Worm (Caenorhabditis elegans) whole organism, L4 larva: ENCODE measurements around the gene lias-1.

Experiments used
- F26F4.8 ChIP-seq: fragments of 200-800 bp; sonication (Bioruptor generic); conservative IDR thresholded peaks from 2 replicates; pipeline ENCODE4 v1.3.6; 2022; ENCODE audit warnings: missing genetic modification characterization, missing compliant biosample characterization
- F49E8.2 ChIP-seq: sonication (generic microtip); optimal IDR thresholded peaks from 2 replicates; lab custom pipeline; 2016; ENCODE audit warnings: missing compliant biosample characterization, mild to moderate bottlenecking, missing genetic modification characterization, borderline replicate concordance
- T20F7.1 ChIP-seq: fragments of 200-800 bp; sonication (Bioruptor generic); optimal IDR thresholded peaks from 2 replicates; lab custom pipeline; 2018; ENCODE audit warnings: mild to moderate bottlenecking, missing genetic modification characterization, missing compliant biosample characterization
- T26A8.4 ChIP-seq: fragments of 200-800 bp; sonication (Bioruptor generic); IDR thresholded peaks from 2 replicates; pipeline ENCODE4 v1.3.6; 2022; ENCODE audit warnings: missing genetic modification characterization, missing compliant biosample characterization
- Y48G9A.11 ChIP-seq: fragments of 200-800 bp; sonication (Bioruptor generic); IDR thresholded peaks from 2 replicates; pipeline ENCODE4 v1.3.6; 2022; ENCODE audit warnings: missing genetic modification reagents, missing genetic modification characterization, missing compliant biosample characterization
- aha-1 ChIP-seq: fragments of 150-350 bp; peaks from one replicate; lab custom pipeline; 2014; ENCODE audit warnings: missing biosample characterization, missing genetic modification characterization
- aly-2 ChIP-seq: sonication (generic microtip); optimal IDR thresholded peaks from 2 replicates; lab custom pipeline; 2018; ENCODE audit warnings: missing biosample characterization, missing genetic modification characterization
- arid-1 ChIP-seq: fragments of 200-800 bp; sonication (Bioruptor generic); conservative IDR thresholded peaks from 2 replicates; pipeline ENCODE4 v1.3.6; 2022; ENCODE audit warnings: missing genetic modification reagents, missing genetic modification characterization, missing compliant biosample characterization
- attf-4 ChIP-seq: sonication (generic microtip); optimal IDR thresholded peaks from 3 replicates; lab custom pipeline; 2017; ENCODE audit warnings: missing biosample characterization, missing genetic modification characterization
- ceh-44 ChIP-seq: fragments of 200-800 bp; sonication (Bioruptor generic); IDR thresholded peaks from 2 replicates; pipeline ENCODE4 v1.3.6; 2022; ENCODE audit warnings: missing genetic modification reagents, missing genetic modification characterization, missing compliant biosample characterization
- daf-12 ChIP-seq: fragments of 150-350 bp; optimal IDR thresholded peaks from 2 replicates; lab custom pipeline; 2014; ENCODE audit warnings: missing biosample characterization, missing genetic modification reagents, missing genetic modification characterization
- daf-16 ChIP-seq, 3 experiments: sonication (generic microtip); optimal IDR thresholded peaks; 2 replicates each; lab custom pipeline; 2016 to 2017; ENCODE audit warnings: missing genetic modification characterization in 3 of 3, missing genetic modification reagents in 3 of 3, mild to moderate bottlenecking in 2 of 3, missing compliant biosample characterization in 2 of 3, missing biosample characterization in 1 of 3, moderate library complexity in 1 of 3
- dmd-8 ChIP-seq: fragments of 200-800 bp; sonication (Bioruptor generic); IDR thresholded peaks from 2 replicates; pipeline ENCODE4 v1.3.6; 2022; ENCODE audit warnings: missing genetic modification characterization, missing compliant biosample characterization
- dmd-9 ChIP-seq: fragments of 200-800 bp; sonication (Bioruptor generic); IDR thresholded peaks from 2 replicates; pipeline ENCODE4 v1.3.6; 2022; ENCODE audit warnings: missing genetic modification reagents, missing genetic modification characterization, missing compliant biosample characterization
- duxl-1 ChIP-seq: sonication (generic microtip); optimal IDR thresholded peaks from 2 replicates; lab custom pipeline; 2016; ENCODE audit warnings: mild to moderate bottlenecking, missing genetic modification characterization, moderate library complexity, missing compliant biosample characterization; ENCODE audit not compliant: poor library complexity
- dve-1 ChIP-seq: sonication (generic microtip); optimal IDR thresholded peaks from 2 replicates; lab custom pipeline; 2017; ENCODE audit warnings: antibody characterized with exemption, mild to moderate bottlenecking, missing genetic modification characterization, missing compliant biosample characterization; ENCODE audit not compliant: insufficient read depth
- egl-43 ChIP-seq: fragments of 200-800 bp; sonication (Bioruptor generic); IDR thresholded peaks from 2 replicates; pipeline ENCODE4 v1.3.6; 2022; ENCODE audit warnings: missing genetic modification reagents, missing genetic modification characterization, missing compliant biosample characterization
- fkh-10 ChIP-seq: fragments of 150-350 bp; optimal IDR thresholded peaks from 2 replicates; lab custom pipeline; 2014; ENCODE audit warnings: missing biosample characterization, missing genetic modification reagents, missing genetic modification characterization
- hlh-30 ChIP-seq: sonication (generic microtip); optimal IDR thresholded peaks from 2 replicates; lab custom pipeline; 2017; ENCODE audit warnings: antibody characterized with exemption, mild to moderate bottlenecking, missing genetic modification characterization, missing compliant biosample characterization; ENCODE audit not compliant: insufficient read depth
- jun-1 ChIP-seq: fragments of 150-350 bp; optimal IDR thresholded peaks from 2 replicates; lab custom pipeline; 2014; ENCODE audit warnings: missing biosample characterization, missing genetic modification reagents, missing genetic modification characterization
- lin-13 ChIP-seq: fragments of 150-350 bp; optimal IDR thresholded peaks from 2 replicates; lab custom pipeline; 2014; ENCODE audit warnings: missing biosample characterization, missing genetic modification reagents, missing genetic modification characterization
- lin-15B ChIP-seq: fragments of 150-350 bp; sonication (generic microtip); optimal IDR thresholded peaks from 3 replicates; lab custom pipeline; 2014; ENCODE audit warnings: missing biosample characterization, missing genetic modification characterization
- lin-38 ChIP-seq: fragments of 200-800 bp; sonication (Bioruptor generic); IDR thresholded peaks from 2 replicates; pipeline ENCODE4 v1.3.6; 2022; ENCODE audit warnings: missing genetic modification reagents, missing genetic modification characterization, missing compliant biosample characterization
- lin-39 ChIP-seq: fragments of 150-350 bp; optimal IDR thresholded peaks from 2 replicates; lab custom pipeline; 2014; ENCODE audit warnings: missing biosample characterization, missing genetic modification reagents, missing genetic modification characterization
- lsy-2 ChIP-seq, 2 experiments: fragments of 150-350 bp in 1 of 2; sonication (generic microtip) in 1 of 2; optimal IDR thresholded peaks; 2 replicates each; lab custom pipeline; 2014 to 2017; ENCODE audit warnings: missing biosample characterization in 2 of 2, missing genetic modification characterization in 2 of 2
- madf-5 ChIP-seq, 2 experiments: fragments of 200-800 bp; sonication (Bioruptor generic); IDR thresholded peaks; 2 replicates each; pipeline ENCODE4 v1.3.6; 2022; ENCODE audit warnings: missing compliant biosample characterization in 2 of 2, missing genetic modification characterization in 2 of 2
- mes-2 ChIP-seq: sonication (generic microtip); optimal IDR thresholded peaks from 2 replicates; lab custom pipeline; 2016; ENCODE audit warnings: missing genotype, mild to moderate bottlenecking, missing genetic modification characterization, missing compliant biosample characterization; ENCODE audit not compliant: poor library complexity, severe bottlenecking
- nhr-10 ChIP-seq: fragments of 150-350 bp; optimal IDR thresholded peaks from 2 replicates; lab custom pipeline; 2014; ENCODE audit warnings: missing biosample characterization, missing genetic modification characterization
- nhr-102 ChIP-seq: sonication (generic microtip); optimal IDR thresholded peaks from 2 replicates; lab custom pipeline; 2016; ENCODE audit warnings: mild to moderate bottlenecking, missing genetic modification characterization, moderate library complexity, missing compliant biosample characterization
- nhr-11 ChIP-seq: fragments of 150-350 bp; optimal IDR thresholded peaks from 2 replicates; lab custom pipeline; 2014; ENCODE audit warnings: missing biosample characterization, missing genetic modification characterization
- nhr-111 ChIP-seq: fragments of 200-800 bp; sonication (Bioruptor generic); optimal IDR thresholded peaks from 2 replicates; lab custom pipeline; 2018; ENCODE audit warnings: mild to moderate bottlenecking, missing genetic modification characterization, missing compliant biosample characterization
- nhr-25 ChIP-seq: sonication (generic microtip); optimal IDR thresholded peaks from 2 replicates; lab custom pipeline; 2017; ENCODE audit warnings: missing genetic modification characterization, mild to moderate bottlenecking, missing compliant biosample characterization, antibody characterized with exemption, moderate library complexity, borderline replicate concordance; ENCODE audit not compliant: insufficient read depth
- nhr-28 ChIP-seq: fragments of 150-350 bp; optimal IDR thresholded peaks from 2 replicates; lab custom pipeline; 2014; ENCODE audit warnings: missing biosample characterization, missing genetic modification characterization
- nhr-41 ChIP-seq: fragments of 200-800 bp; sonication (Bioruptor generic); IDR thresholded peaks from 2 replicates; pipeline ENCODE4 v1.3.6; 2022; ENCODE audit warnings: missing genetic modification reagents, missing genetic modification characterization, missing compliant biosample characterization
- nhr-42 ChIP-seq: fragments of 200-800 bp; sonication (Bioruptor generic); IDR thresholded peaks from 2 replicates; pipeline ENCODE4 v1.3.6; 2022; ENCODE audit warnings: missing genetic modification characterization, missing compliant biosample characterization
- nhr-48 ChIP-seq: sonication (generic microtip); optimal IDR thresholded peaks from 2 replicates; lab custom pipeline; 2016; ENCODE audit warnings: mild to moderate bottlenecking, missing genetic modification characterization, missing compliant biosample characterization
- nhr-76 ChIP-seq: fragments of 150-350 bp; optimal IDR thresholded peaks from 2 replicates; lab custom pipeline; 2014; ENCODE audit warnings: missing biosample characterization, missing genetic modification characterization
- pha-4 ChIP-seq, 2 experiments: fragments of 150-350 bp in 1 of 2; fragments of 200-800 bp in 1 of 2; sonication (Bioruptor generic) in 1 of 2; IDR thresholded peaks in 1 of 2; optimal IDR thresholded peaks in 1 of 2; 2 replicates each; pipeline versions ENCODE4 v1.3.6 to Lab custom; 2014 to 2022; ENCODE audit warnings: missing genetic modification characterization in 2 of 2, missing genetic modification reagents in 2 of 2, missing biosample characterization in 1 of 2, missing compliant biosample characterization in 1 of 2
- php-3 ChIP-seq: fragments of 200-800 bp; sonication (Bioruptor generic); IDR thresholded peaks from 2 replicates; pipeline ENCODE4 v1.3.6; 2022; ENCODE audit warnings: missing genetic modification reagents, missing genetic modification characterization, missing compliant biosample characterization
- pqm-1 ChIP-seq: sonication (generic microtip); optimal IDR thresholded peaks from 2 replicates; lab custom pipeline; 2017; ENCODE audit warnings: missing biosample characterization, missing genetic modification characterization
- saeg-2 ChIP-seq: fragments of 200-800 bp; sonication (Bioruptor generic); IDR thresholded peaks from 2 replicates; pipeline ENCODE4 v1.3.6; 2022; ENCODE audit warnings: missing genetic modification reagents, missing genetic modification characterization, missing compliant biosample characterization
- set-16 ChIP-seq: fragments of 200-800 bp; sonication (Bioruptor generic); IDR thresholded peaks from 2 replicates; pipeline ENCODE4 v1.3.6; 2022; ENCODE audit warnings: missing genetic modification reagents, missing genetic modification characterization, missing compliant biosample characterization
- skn-1 ChIP-seq: fragments of 150-350 bp; optimal IDR thresholded peaks from 2 replicates; lab custom pipeline; 2014; ENCODE audit warnings: missing biosample characterization, missing genetic modification characterization
- snpc-1.2 ChIP-seq: fragments of 200-800 bp; sonication (Bioruptor generic); IDR thresholded peaks from 2 replicates; pipeline ENCODE4 v1.3.6; 2022; ENCODE audit warnings: missing genetic modification reagents, missing genetic modification characterization, missing compliant biosample characterization
- spr-3 ChIP-seq: fragments of 200-800 bp; sonication (Bioruptor generic); optimal IDR thresholded peaks from 2 replicates; lab custom pipeline; 2018; ENCODE audit warnings: mild to moderate bottlenecking, missing genetic modification characterization, missing compliant biosample characterization
- unc-39 ChIP-seq: sonication (generic microtip); optimal IDR thresholded peaks from 2 replicates; lab custom pipeline; 2017; ENCODE audit warnings: missing biosample characterization, missing genetic modification characterization
- ztf-11 ChIP-seq: fragments of 150-350 bp; optimal IDR thresholded peaks from 2 replicates; lab custom pipeline; 2014; ENCODE audit warnings: missing biosample characterization, missing genetic modification characterization
- ztf-7 ChIP-seq: fragments of 150-350 bp; optimal IDR thresholded peaks from 2 replicates; lab custom pipeline; 2014; ENCODE audit warnings: missing biosample characterization, missing genetic modification characterization

The lias-1 gene

DNA sequence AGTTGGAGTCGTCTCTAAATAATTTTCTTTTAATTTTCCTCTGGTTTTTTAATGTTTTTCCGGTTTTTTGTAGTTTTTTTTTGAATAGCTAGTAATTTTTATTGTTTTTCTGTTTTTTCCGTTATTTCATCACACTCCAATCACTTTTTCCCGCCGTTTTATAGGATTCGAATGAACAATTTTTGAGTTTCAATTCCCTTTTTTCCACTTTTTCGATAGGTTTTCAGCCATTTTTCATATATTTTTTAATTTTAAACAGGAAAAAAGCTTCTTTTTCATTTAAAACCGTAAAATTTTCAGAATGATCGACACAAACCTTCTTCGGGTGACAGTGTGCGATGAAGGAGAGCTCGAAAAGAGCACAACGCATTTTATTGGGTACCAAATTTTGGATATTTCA lies 43.5 kb downstream of the lias-1 start, which contains the start of gene pph-6:
pph-6 (plus strand) TSS at position 301 of the 400 bp plus-strand sequence.
- no peak for TF ChIP-seq set-16 (GFP tag; lab: Robert Waterston, UW)
- TF ChIP-seq fkh-10 (GFP tag; lab: Kevin White, UChicago), result no peak
- TF ChIP-seq pqm-1, result no peak
- TF ChIP-seq nhr-111 (GFP tag; lab: Kevin White, UChicago), result no peak
- TF ChIP-seq lin-39 (tag; lab: Kevin White, UChicago), result no peak
- no peak for TF ChIP-seq T26A8.4 (GFP tag; lab: Robert Waterston, UW)
- TF ChIP-seq snpc-1.2 (GFP tag; lab: Robert Waterston, UW), result no peak
- TF ChIP-seq pha-4 (GFP tag; IDR thresholded peaks at IDR 0.05; lab: Robert Waterston, UW), result no peak
- TF ChIP-seq pha-4 (tag; optimal IDR thresholded peaks at IDR 0.05; lab: Kevin White, UChicago), result no peak
- no peak for TF ChIP-seq saeg-2
- TF ChIP-seq Y48G9A.11 (GFP tag; lab: Robert Waterston, UW), result no peak
- TF ChIP-seq daf-16 (GFP tag; optimal IDR thresholded peaks at IDR 0.05; lab: Kevin White, UChicago), result no peak
- no peak for TF ChIP-seq daf-16 (tag; optimal IDR thresholded peaks at IDR 0.05; lab: Kevin White, UChicago)
- TF ChIP-seq lin-13 (GFP tag; lab: Kevin White, UChicago), result no peak
- no peak for TF ChIP-seq duxl-1
- TF ChIP-seq nhr-76 (tag; lab: Kevin White, UChicago), result no peak
- TF ChIP-seq lin-38 (GFP tag; lab: Robert Waterston, UW), result no peak
- no peak for TF ChIP-seq unc-39 (tag; lab: Kevin White, UChicago)
- no peak for TF ChIP-seq nhr-25 (tag; lab: Kevin White, UChicago)
- TF ChIP-seq madf-5 (GFP tag; IDR thresholded peaks at IDR 0.05; lab: Robert Waterston, UW), result no peak
- no peak for TF ChIP-seq arid-1
- no peak for TF ChIP-seq nhr-41 (GFP tag; lab: Robert Waterston, UW)

- peak; percentile 78 for TF ChIP-seq nhr-28 (tag; lab: Kevin White, UChicago)
- peak; percentile 97 for TF ChIP-seq dve-1 (tag; lab: Kevin White, UChicago)
- TF ChIP-seq egl-43 (GFP tag; lab: Robert Waterston, UW), result peak; percentile 84
- peak; percentile 72 to 97 for TF ChIP-seq lsy-2 (tag; optimal IDR thresholded peaks at IDR 0.05; lab: Kevin White, UChicago)
- TF ChIP-seq php-3 (GFP tag; lab: Robert Waterston, UW), result peak; percentile 89
- peak; percentile 88 for TF ChIP-seq F49E8.2 (tag; lab: Kevin White, UChicago)
- peak; percentile 85 for TF ChIP-seq nhr-11 (tag; lab: Kevin White, UChicago)
- TF ChIP-seq lin-13 (GFP tag; lab: Kevin White, UChicago), result peak; percentile 91
- TF ChIP-seq ztf-7, result peak; percentile 92
- no peak for TF ChIP-seq ztf-11
- peak; percentile 84 for TF ChIP-seq fkh-10 (GFP tag; lab: Kevin White, UChicago)
- TF ChIP-seq lin-39 (tag; lab: Kevin White, UChicago), result no peak
- no peak for TF ChIP-seq daf-12
- no peak for TF ChIP-seq aly-2 (tag; lab: Kevin White, UChicago)
- TF ChIP-seq madf-5 (GFP tag; IDR thresholded peaks at IDR 0.05; lab: Robert Waterston, UW), result no peak
- peak; percentile 86 for TF ChIP-seq jun-1 (tag; lab: Kevin White, UChicago)
- peak; percentile 95 for TF ChIP-seq dmd-9
- TF ChIP-seq F26F4.8, result no peak
- peak; percentile 97 for TF ChIP-seq aha-1 (tag; lab: Kevin White, UChicago)
- TF ChIP-seq nhr-10 (tag; lab: Kevin White, UChicago), result no peak
- TF ChIP-seq nhr-102 (tag; lab: Kevin White, UChicago), result peak; percentile 96
- peak; percentile 92 for TF ChIP-seq nhr-42
- TF ChIP-seq ceh-44 (GFP tag; lab: Robert Waterston, UW), result no peak
- TF ChIP-seq attf-4 (tag; lab: Kevin White, UChicago), result no peak
- peak; percentile 35; the same call in 1 of the 2 replicates for TF ChIP-seq dmd-8 (GFP tag; lab: Robert Waterston, UW)
- TF ChIP-seq lin-15B (tag; lab: Kevin White, UChicago), result peak; percentile 84
- peak; percentile 83 for TF ChIP-seq spr-3 (GFP tag; lab: Kevin White, UChicago)
- peak; percentile 95 for TF ChIP-seq mes-2
- TF ChIP-seq hlh-30, result peak; percentile 85
- TF ChIP-seq nhr-48, result peak; percentile 81
- TF ChIP-seq T20F7.1 (GFP tag; lab: Kevin White, UChicago), result peak; percentile 83
- peak in 1 of 2 experiments; percentile 82 for TF ChIP-seq daf-16 (GFP tag; optimal IDR thresholded peaks at IDR 0.05; lab: Kevin White, UChicago)
- TF ChIP-seq daf-16 (tag; optimal IDR thresholded peaks at IDR 0.05; lab: Kevin White, UChicago), result peak; percentile 35
- TF ChIP-seq skn-1, result no peak
Measured at ce11 chrIII:3460061-3460460, 44.8 kb downstream of the lias-1 start, which contains the start of gene C34C12.8. Gene C34C12.8 (plus strand): TSS chrIII:3460406.
